Worm (Caenorhabditis elegans): ENCODE measurements around the gene T16G12.9.
A peak's percentile ranks its signal among the peaks of the same experiment; 100 is the strongest.

Gene T16G12.9

DNA sequence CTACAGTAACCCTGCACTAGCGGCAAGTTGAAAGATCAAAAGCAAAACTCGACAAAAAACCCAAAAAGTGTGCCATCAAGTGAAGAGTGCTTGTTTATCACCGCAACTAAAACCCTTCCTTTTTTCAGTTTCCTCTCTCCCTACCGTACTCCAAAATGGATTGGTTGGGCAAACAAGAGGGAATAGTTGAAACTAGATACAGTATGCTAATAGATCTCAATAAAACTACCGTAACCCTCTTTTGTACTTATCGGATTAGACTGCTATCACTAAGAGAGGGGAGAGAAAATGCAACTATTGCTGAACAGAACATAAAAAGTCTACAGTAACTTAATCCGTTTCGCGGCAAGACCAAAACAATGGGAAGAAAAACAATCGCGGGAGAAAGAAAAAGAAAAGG is 17.3 kb upstream of the T16G12.9 start:
- TF ChIP-seq hlh-30 (tag; optimal IDR thresholded peaks at IDR 0.05; ENCODE audit: insufficient read depth), result no peak
- TF ChIP-seq pqm-1 (tag; optimal IDR thresholded peaks at IDR 0.05), result peak; percentile 8
- peak in 1 of 2 experiments; percentile 57 for TF ChIP-seq lsy-2 (tag; optimal IDR thresholded peaks at IDR 0.05)
- no peak for TF ChIP-seq daf-16 (GFP tag; optimal IDR thresholded peaks at IDR 0.05)
- peak; percentile 41 for TF ChIP-seq daf-16 (tag; optimal IDR thresholded peaks at IDR 0.05)
- TF ChIP-seq nhr-28 (tag; optimal IDR thresholded peaks at IDR 0.05), result peak; percentile 47

DNA sequence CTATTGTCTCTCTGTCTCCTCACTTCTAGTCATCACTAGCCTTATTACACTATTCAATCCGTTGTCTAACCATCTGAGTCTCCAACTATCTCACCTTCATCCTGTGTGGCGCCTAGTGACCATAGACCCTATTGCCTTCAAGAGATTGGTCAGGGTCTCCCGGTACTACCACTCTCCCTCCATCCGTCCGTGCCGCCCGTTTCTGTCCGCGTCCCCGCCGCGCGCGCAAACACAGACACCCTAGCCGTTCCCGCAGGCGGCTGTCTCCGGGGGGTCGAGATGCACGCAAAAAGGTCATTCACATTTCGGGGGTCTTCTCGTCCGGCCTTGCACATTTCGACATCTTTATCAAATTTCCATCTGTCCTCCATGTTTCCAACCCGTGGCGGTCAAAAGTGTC is 16.5 kb upstream of the T16G12.9 start:
- TF ChIP-seq ceh-82 (tag; optimal IDR thresholded peaks at IDR 0.05) (no peak), mes-2 (tag; optimal IDR thresholded peaks at IDR 0.05; ENCODE audit: poor library complexity, severe bottlenecking) (peak; percentile 36), nhr-25 (tag; optimal IDR thresholded peaks at IDR 0.05; ENCODE audit: borderline replicate concordance, insufficient read depth) (peak; percentile 30), T26A8.4 (GFP tag; IDR thresholded peaks at IDR 0.05) (peak; percentile 35; the same call in 1 of the 2 replicates), ctbp-1 (GFP tag; IDR thresholded peaks at IDR 0.05) (0 out of 2 replicates have a peak, but pooled peaks have one; percentile 9), mxl-3 (GFP tag; optimal IDR thresholded peaks at IDR 0.05) (peak; percentile 68), ZK337.2 (GFP tag; IDR thresholded peaks at IDR 0.05) (0 out of 2 replicates have a peak, but pooled peaks have one; percentile 49), pha-4 (GFP tag; IDR thresholded peaks at IDR 0.05) (0 out of 2 replicates have a peak, but pooled peaks have one; percentile 6), pha-4 (tag; optimal IDR thresholded peaks at IDR 0.05) (no peak), madf-9 (GFP tag; conservative IDR thresholded peaks at IDR 0.05) (peak; percentile 83), set-16 (GFP tag; IDR thresholded peaks at IDR 0.05) (peak; percentile 96), tra-1 (GFP tag; IDR thresholded peaks at IDR 0.05) (no peak), nhr-48 (tag; optimal IDR thresholded peaks at IDR 0.05) (peak; percentile 38), zfp-3 (GFP tag; conservative IDR thresholded peaks at IDR 0.05) (0 out of 2 replicates have a peak, but pooled peaks have one; percentile 39), egl-43 (GFP tag; IDR thresholded peaks at IDR 0.05) (0 out of 2 replicates have a peak, but pooled peaks have one; percentile 45), ceh-44 (GFP tag; IDR thresholded peaks at IDR 0.05) (no peak), hlh-11 (tag; optimal IDR thresholded peaks at IDR 0.05) (peak; percentile 63), hif-1 (tag; optimal IDR thresholded peaks at IDR 0.05) (peak in 1 of 2 experiments; percentile 9), attf-4 (tag; optimal IDR thresholded peaks at IDR 0.05) (no peak), mdl-1 (tag; optimal IDR thresholded peaks at IDR 0.05) (peak in 1 of 2 experiments; percentile 25), rbr-2 (tag; optimal IDR thresholded peaks at IDR 0.05) (peak; percentile 43), ztf-7 (tag; optimal IDR thresholded peaks at IDR 0.05) (no peak)

DNA sequence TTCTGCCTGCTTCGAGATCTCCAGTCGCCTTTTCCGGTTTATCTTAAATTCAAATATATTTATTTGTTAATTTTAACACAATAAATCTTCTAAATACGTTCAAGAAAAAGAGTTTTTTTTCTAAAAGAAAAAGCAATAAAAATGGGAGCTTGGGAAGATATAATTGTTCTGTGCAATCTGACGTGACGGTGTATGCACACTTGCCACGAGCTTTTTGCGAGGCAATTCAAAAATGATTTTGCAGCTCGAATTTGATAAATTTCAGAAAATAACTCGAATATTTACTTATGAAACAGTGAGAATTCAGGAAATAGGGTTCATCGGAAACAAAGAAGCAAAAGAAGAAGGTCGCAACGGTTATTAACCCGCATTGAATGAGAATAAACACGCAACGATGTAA is 15.0 kb upstream of the T16G12.9 start:
- TF ChIP-seq nhr-77 (tag; optimal IDR thresholded peaks at IDR 0.05) (no peak), snpc-1.2 (GFP tag; IDR thresholded peaks at IDR 0.05) (no peak), zfp-3 (GFP tag; conservative IDR thresholded peaks at IDR 0.05) (no peak), mes-2 (tag; optimal IDR thresholded peaks at IDR 0.05; ENCODE audit: poor library complexity, severe bottlenecking) (peak; percentile 58), daf-8 (GFP tag; IDR thresholded peaks at IDR 0.05) (no peak), ceh-28 (tag; optimal IDR thresholded peaks at IDR 0.05) (no peak), lsy-2 (tag; optimal IDR thresholded peaks at IDR 0.05) (peak in 1 of 2 experiments; percentile 47), dpl-1 (GFP tag; optimal IDR thresholded peaks at IDR 0.05) (peak; percentile 69), hlh-30 (tag; optimal IDR thresholded peaks at IDR 0.05; ENCODE audit: insufficient read depth) (peak; percentile 11), lin-15B (tag; optimal IDR thresholded peaks at IDR 0.05) (no peak), zip-11 (GFP tag; IDR thresholded peaks at IDR 0.05) (no peak), skn-1 (tag; optimal IDR thresholded peaks at IDR 0.05) (no peak), ZK337.2 (GFP tag; IDR thresholded peaks at IDR 0.05) (no peak), lin-38 (GFP tag; IDR thresholded peaks at IDR 0.05) (0 out of 2 replicates have a peak, but pooled peaks have one; percentile 21)
